Worm (Caenorhabditis elegans) whole organism, young adult: ENCODE data around the gene sedl-1.

Experiments used
- B0336.3 ChIP-seq: fragments of 200-800 bp; sonication (Bioruptor generic); IDR thresholded peaks from 2 replicates; pipeline ENCODE4 v1.3.6; 2022; ENCODE audit warnings: missing genetic modification characterization, missing compliant biosample characterization
- F10E7.11 ChIP-seq: sonication (generic microtip); optimal IDR thresholded peaks from 2 replicates; lab custom pipeline; 2017; ENCODE audit warnings: mild to moderate bottlenecking, missing genetic modification characterization, moderate library complexity, missing compliant biosample characterization
- F22D6.2 ChIP-seq: sonication (generic microtip); optimal IDR thresholded peaks from 2 replicates; lab custom pipeline; 2016; ENCODE audit warnings: mild to moderate bottlenecking, missing genetic modification characterization, missing compliant biosample characterization
- F33H1.4 ChIP-seq: fragments of 200-800 bp; sonication (Bioruptor generic); IDR thresholded peaks from 2 replicates; pipeline ENCODE4 v1.3.6; 2022; ENCODE audit warnings: missing genetic modification reagents, missing genetic modification characterization, missing compliant biosample characterization
- F37B4.10 ChIP-seq: fragments of 200-800 bp; sonication (Bioruptor generic); IDR thresholded peaks from 2 replicates; pipeline ENCODE4 v1.3.6; 2022; ENCODE audit warnings: missing genetic modification characterization, missing compliant biosample characterization
- F55B11.4 ChIP-seq: sonication (generic microtip); optimal IDR thresholded peaks from 2 replicates; lab custom pipeline; 2016; ENCODE audit warnings: missing compliant biosample characterization, missing genetic modification characterization, borderline replicate concordance; ENCODE audit not compliant: insufficient read depth
- F57C9.4 ChIP-seq: sonication (generic microtip); optimal IDR thresholded peaks from 2 replicates; lab custom pipeline; 2017; ENCODE audit warnings: mild to moderate bottlenecking, missing genetic modification characterization, missing compliant biosample characterization
- T07F8.4 ChIP-seq: sonication (generic microtip); optimal IDR thresholded peaks from 2 replicates; lab custom pipeline; 2016; ENCODE audit warnings: mild to moderate bottlenecking, missing genetic modification characterization, moderate library complexity, missing compliant biosample characterization
- Y53G8AR.9 ChIP-seq: fragments of 200-800 bp; sonication (Bioruptor generic); conservative IDR thresholded peaks from 2 replicates; pipeline ENCODE4 v1.3.6; 2022; ENCODE audit warnings: missing genetic modification reagents, missing genetic modification characterization, missing compliant biosample characterization
- Y56A3A.18 ChIP-seq: fragments of 200-800 bp; sonication (Bioruptor generic); IDR thresholded peaks from 2 replicates; pipeline ENCODE4 v1.3.6; 2022; ENCODE audit warnings: missing genetic modification reagents, missing genetic modification characterization, missing compliant biosample characterization
- Y67H2A.10 ChIP-seq: fragments of 200-800 bp; sonication (Bioruptor generic); conservative IDR thresholded peaks from 2 replicates; pipeline ENCODE4 v1.3.6; 2022; ENCODE audit warnings: missing genetic modification reagents, missing genetic modification characterization, missing compliant biosample characterization
- ZK185.1 ChIP-seq: sonication (generic microtip); optimal IDR thresholded peaks from 2 replicates; lab custom pipeline; 2016; ENCODE audit warnings: mild to moderate bottlenecking, missing genetic modification characterization, missing compliant biosample characterization; ENCODE audit not compliant: poor library complexity, severe bottlenecking
- akir-1 ChIP-seq: fragments of 200-800 bp; sonication (Bioruptor generic); optimal IDR thresholded peaks from 2 replicates; lab custom pipeline; 2018; ENCODE audit warnings: mild to moderate bottlenecking, missing genetic modification characterization, moderate library complexity, missing compliant biosample characterization
- athp-1 ChIP-seq: sonication (generic microtip); optimal IDR thresholded peaks from 2 replicates; lab custom pipeline; 2017; ENCODE audit warnings: mild to moderate bottlenecking, missing genetic modification characterization, missing compliant biosample characterization
- attf-5 ChIP-seq: fragments of 200-800 bp; sonication (Bioruptor generic); optimal IDR thresholded peaks from 2 replicates; lab custom pipeline; 2018; ENCODE audit warnings: mild to moderate bottlenecking, missing genetic modification characterization, missing compliant biosample characterization
- bed-1 ChIP-seq: fragments of 200-800 bp; sonication (Bioruptor generic); IDR thresholded peaks from 2 replicates; pipeline ENCODE4 v1.3.6; 2022; ENCODE audit warnings: missing genetic modification reagents, missing genetic modification characterization, missing compliant biosample characterization
- ceh-27 ChIP-seq: fragments of 200-800 bp; sonication (Bioruptor generic); optimal IDR thresholded peaks from 2 replicates; lab custom pipeline; 2018; ENCODE audit warnings: mild to moderate bottlenecking, missing genetic modification characterization, moderate library complexity, missing compliant biosample characterization
- ceh-40 ChIP-seq: fragments of 200-800 bp; sonication (Bioruptor generic); IDR thresholded peaks from 2 replicates; pipeline ENCODE4 v1.3.6; 2022; ENCODE audit warnings: missing genetic modification characterization, missing compliant biosample characterization
- chd-7 ChIP-seq: sonication (generic microtip); optimal IDR thresholded peaks from 2 replicates; lab custom pipeline; 2016; ENCODE audit warnings: mild to moderate bottlenecking, missing genetic modification characterization, moderate library complexity, missing compliant biosample characterization
- egl-44 ChIP-seq: fragments of 200-800 bp; sonication (Bioruptor generic); IDR thresholded peaks from 2 replicates; pipeline ENCODE4 v1.3.6; 2022; ENCODE audit warnings: missing genetic modification reagents, missing genetic modification characterization, missing compliant biosample characterization
- egrh-3 ChIP-seq: fragments of 200-800 bp; sonication (Bioruptor generic); IDR thresholded peaks from 2 replicates; pipeline ENCODE4 v1.3.6; 2022; ENCODE audit warnings: missing genetic modification reagents, missing genetic modification characterization, missing compliant biosample characterization
- ekl-4 ChIP-seq: fragments of 200-800 bp; sonication (Bioruptor generic); IDR thresholded peaks from 2 replicates; pipeline ENCODE4 v1.3.6; 2022; ENCODE audit warnings: missing genetic modification reagents, missing genetic modification characterization, missing compliant biosample characterization
- fkh-3 ChIP-seq: sonication (generic microtip); optimal IDR thresholded peaks from 2 replicates; lab custom pipeline; 2016; ENCODE audit warnings: mild to moderate bottlenecking, missing genetic modification characterization, missing compliant biosample characterization
- gei-17 ChIP-seq: fragments of 200-800 bp; sonication (Bioruptor generic); optimal IDR thresholded peaks from 2 replicates; lab custom pipeline; 2018; ENCODE audit warnings: mild to moderate bottlenecking, missing genetic modification characterization, missing compliant biosample characterization
- him-1 ChIP-seq: sonication (generic microtip); optimal IDR thresholded peaks from 2 replicates; lab custom pipeline; 2016; ENCODE audit warnings: missing genotype, missing genetic modification reagents, missing genetic modification characterization, missing compliant biosample characterization
- hlh-12 ChIP-seq: sonication (generic microtip); optimal IDR thresholded peaks from 2 replicates; lab custom pipeline; 2016; ENCODE audit warnings: missing genetic modification characterization, missing compliant biosample characterization
- hmg-1.2 ChIP-seq: fragments of 200-800 bp; sonication (Bioruptor generic); IDR thresholded peaks from 2 replicates; pipeline ENCODE4 v1.3.6; 2022; ENCODE audit warnings: missing genetic modification reagents, missing genetic modification characterization, missing compliant biosample characterization
- hmg-20 ChIP-seq: fragments of 200-800 bp; sonication (Bioruptor generic); IDR thresholded peaks from 2 replicates; pipeline ENCODE4 v1.3.6; 2022; ENCODE audit warnings: missing genetic modification reagents, missing genetic modification characterization, missing compliant biosample characterization
- let-607 ChIP-seq, 2 experiments: fragments of 200-800 bp in 1 of 2; sonication (Bioruptor generic) in 1 of 2; sonication (generic microtip) in 1 of 2; optimal IDR thresholded peaks; 2 replicates each; lab custom pipeline; 2016 to 2018; ENCODE audit warnings: mild to moderate bottlenecking in 2 of 2, missing compliant biosample characterization in 2 of 2, missing genetic modification characterization in 2 of 2, moderate library complexity in 2 of 2, missing genotype in 1 of 2
- lin-26 ChIP-seq: fragments of 200-800 bp; sonication (Bioruptor generic); IDR thresholded peaks from 2 replicates; pipeline ENCODE4 v1.3.6; 2022; ENCODE audit warnings: missing genetic modification reagents, missing genetic modification characterization, missing compliant biosample characterization
- lin-40 ChIP-seq: sonication (generic microtip); optimal IDR thresholded peaks from 2 replicates; lab custom pipeline; 2016; ENCODE audit warnings: missing genetic modification characterization, mild to moderate bottlenecking, missing compliant biosample characterization, missing genotype, missing genetic modification reagents
- lsl-1 ChIP-seq: fragments of 200-800 bp; sonication (Bioruptor generic); optimal IDR thresholded peaks from 2 replicates; lab custom pipeline; 2018; ENCODE audit warnings: mild to moderate bottlenecking, missing genetic modification characterization, moderate library complexity, missing compliant biosample characterization
- mes-4 ChIP-seq: sonication (generic microtip); optimal IDR thresholded peaks from 2 replicates; lab custom pipeline; 2016; ENCODE audit warnings: missing genotype, missing genetic modification characterization, missing compliant biosample characterization
- nfya-2 ChIP-seq: fragments of 200-800 bp; sonication (Bioruptor generic); IDR thresholded peaks from 2 replicates; pipeline ENCODE4 v1.3.6; 2022; ENCODE audit warnings: missing genetic modification reagents, missing genetic modification characterization, missing compliant biosample characterization
- nhr-27 ChIP-seq: fragments of 200-800 bp; sonication (Bioruptor generic); optimal IDR thresholded peaks from 2 replicates; lab custom pipeline; 2018; ENCODE audit warnings: mild to moderate bottlenecking, missing genetic modification characterization, moderate library complexity, missing compliant biosample characterization
- pbrm-1 ChIP-seq: fragments of 200-800 bp; sonication (Bioruptor generic); IDR thresholded peaks from 2 replicates; pipeline ENCODE4 v1.3.6; 2022; ENCODE audit warnings: missing genetic modification reagents, missing genetic modification characterization, missing compliant biosample characterization
- pha-4 ChIP-seq: fragments of 150-350 bp; sonication (generic microtip); optimal IDR thresholded peaks from 2 replicates; lab custom pipeline; 2014; ENCODE audit warnings: missing biosample characterization, missing genetic modification reagents, missing genetic modification characterization
- rcor-1 ChIP-seq: fragments of 200-800 bp; sonication (Bioruptor generic); IDR thresholded peaks from 2 replicates; pipeline ENCODE4 v1.3.6; 2022; ENCODE audit warnings: missing genetic modification reagents, missing genetic modification characterization, missing compliant biosample characterization
- repo-1 ChIP-seq: sonication (generic microtip); optimal IDR thresholded peaks from 2 replicates; lab custom pipeline; 2017; ENCODE audit warnings: mild to moderate bottlenecking, missing genetic modification characterization, missing compliant biosample characterization
- snpc-4 ChIP-seq, 5 experiments: fragments of 150-350 bp in 1 of 5; sonication (generic microtip) in 4 of 5; optimal IDR thresholded peaks; 2 replicates each; lab custom pipeline; 2014 to 2018; ENCODE audit warnings: missing genetic modification characterization in 5 of 5, missing biosample characterization in 3 of 5, antibody characterized with exemption in 2 of 5, mild to moderate bottlenecking in 2 of 5, missing compliant biosample characterization in 2 of 5, missing genotype in 2 of 5, moderate library complexity in 2 of 5, missing genetic modification reagents in 1 of 5
- tbp1 ChIP-seq: fragments of 200-800 bp; sonication (Bioruptor generic); optimal IDR thresholded peaks from 2 replicates; lab custom pipeline; 2018; ENCODE audit warnings: mild to moderate bottlenecking, missing genetic modification characterization, missing compliant biosample characterization
- tbx-9 ChIP-seq: sonication (generic microtip); optimal IDR thresholded peaks from 2 replicates; lab custom pipeline; 2016; ENCODE audit warnings: borderline replicate concordance, missing genetic modification characterization, inconsistent platforms, missing compliant biosample characterization
- tlf-1 ChIP-seq: fragments of 200-800 bp; sonication (Bioruptor generic); optimal IDR thresholded peaks from 2 replicates; lab custom pipeline; 2018; ENCODE audit warnings: mild to moderate bottlenecking, missing genetic modification characterization, missing compliant biosample characterization
- unc-130 ChIP-seq: sonication (generic microtip); optimal IDR thresholded peaks from 2 replicates; lab custom pipeline; 2016; ENCODE audit warnings: missing genetic modification reagents, missing genetic modification characterization, missing compliant biosample characterization
- ztf-26 ChIP-seq: sonication (generic microtip); optimal IDR thresholded peaks from 2 replicates; lab custom pipeline; 2017; ENCODE audit warnings: missing genetic modification characterization, missing compliant biosample characterization
- ztf-3 ChIP-seq: fragments of 200-800 bp; sonication (Bioruptor generic); optimal IDR thresholded peaks from 2 replicates; lab custom pipeline; 2018; ENCODE audit warnings: mild to moderate bottlenecking, missing genetic modification characterization, missing compliant biosample characterization
- ztf-6 ChIP-seq: fragments of 200-800 bp; sonication (Bioruptor generic); IDR thresholded peaks from 2 replicates; pipeline ENCODE4 v1.3.6; 2022; ENCODE audit warnings: missing genetic modification reagents, missing genetic modification characterization, missing compliant biosample characterization

The sedl-1 gene

DNA sequence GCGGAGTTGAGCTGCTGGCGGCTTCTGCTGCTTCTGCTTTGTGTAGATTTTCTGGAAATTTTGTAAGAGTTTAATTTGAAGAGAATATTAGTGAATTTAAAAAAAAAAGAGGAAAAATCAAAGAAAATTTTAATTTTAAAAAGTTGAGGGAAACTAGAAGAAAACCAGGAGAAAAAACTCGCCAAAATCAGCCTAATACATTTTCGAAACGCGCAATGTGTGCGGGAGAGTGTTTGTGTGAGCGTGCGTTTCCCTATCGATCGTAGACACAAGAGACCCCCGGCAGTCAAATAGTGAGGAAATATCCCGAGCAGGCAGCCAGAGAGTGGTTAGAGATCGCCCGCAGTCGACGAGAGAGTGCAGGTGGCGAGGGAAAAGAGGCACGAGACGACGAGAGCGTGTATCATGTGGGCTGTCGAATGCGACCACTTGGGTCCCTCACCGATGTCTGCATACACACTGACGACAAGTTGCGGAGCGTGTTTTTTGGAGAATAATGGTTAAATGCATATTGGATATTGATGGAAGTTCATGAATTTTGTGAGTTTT lies 6.6 kb upstream of the sedl-1 start, which contains the start of gene zfp-3 (continued):
- TF ChIP-seq lin-26 (GFP tag; lab: Robert Waterston, UW) (peak; percentile 59), him-1 (tag; lab: Kevin White, UChicago) (no peak), egl-44 (GFP tag; lab: Robert Waterston, UW) (peak; percentile 83), athp-1 (peak; percentile 92), Y67H2A.10 (GFP tag; lab: Robert Waterston, UW) (peak; percentile 87), ceh-27 (GFP tag; lab: Kevin White, UChicago) (peak; percentile 95), lsl-1 (GFP tag; lab: Kevin White, UChicago) (no peak), ZK185.1 (peak; percentile 87), tbp1 (GFP tag; lab: Kevin White, UChicago) (peak; percentile 67), F55B11.4 (tag; lab: Kevin White, UChicago) (no peak), F33H1.4 (GFP tag; lab: Robert Waterston, UW) (peak; percentile 56), hmg-1.2 (GFP tag; lab: Robert Waterston, UW) (peak; percentile 93), ekl-4 (GFP tag; lab: Robert Waterston, UW) (peak; percentile 92), pbrm-1 (peak; percentile 90), hlh-12 (no peak), lin-40 (tag; lab: Kevin White, UChicago) (peak; percentile 95), mes-4 (no peak), let-607 (tag; optimal IDR thresholded peaks at IDR 0.05; lab: Kevin White, UChicago) (peak in 1 of 2 experiments; percentile 64), attf-5 (GFP tag; lab: Kevin White, UChicago) (peak; percentile 96), B0336.3 (GFP tag; lab: Robert Waterston, UW) (peak; percentile 88), rcor-1 (GFP tag; lab: Robert Waterston, UW) (peak; percentile 55), egrh-3 (peak; percentile 47; the same call in 1 of the 2 replicates), ztf-26 (tag; lab: Kevin White, UChicago) (peak; percentile 91), ceh-40 (GFP tag; lab: Robert Waterston, UW) (no peak), chd-7 (tag; lab: Kevin White, UChicago) (peak; percentile 76), Y53G8AR.9 (GFP tag; lab: Robert Waterston, UW) (peak; percentile 77; the same call in 1 of the 2 replicates), bed-1 (no peak), nhr-27 (tag; lab: Kevin White, UChicago) (no peak), unc-130 (GFP tag; lab: Kevin White, UChicago) (no peak), ztf-3 (GFP tag; lab: Kevin White, UChicago) (no peak), Y56A3A.18 (GFP tag; lab: Robert Waterston, UW) (0 out of 2 replicates have a peak, but pooled peaks have one; percentile 50), akir-1 (peak; percentile 76), pha-4 (tag; lab: Kevin White, UChicago) (peak; percentile 84), F10E7.11 (tag; lab: Kevin White, UChicago) (no peak), snpc-4 (GFP tag; optimal IDR thresholded peaks at IDR 0.05; lab: Kevin White, UChicago) (peak; percentile 55), snpc-4 (tag; optimal IDR thresholded peaks at IDR 0.05; lab: Kevin White, UChicago) (peak; percentile 45 to 78 (median 68)), ztf-6 (GFP tag; lab: Robert Waterston, UW) (no peak), gei-17 (GFP tag; lab: Kevin White, UChicago) (peak; percentile 87), fkh-3 (tag; lab: Kevin White, UChicago) (no peak), nfya-2 (no peak), T07F8.4 (tag; lab: Kevin White, UChicago) (peak; percentile 18), hmg-20 (GFP tag; lab: Robert Waterston, UW) (peak; percentile 53; the same call in 1 of the 2 replicates), tlf-1 (GFP tag; lab: Kevin White, UChicago) (peak; percentile 56), F57C9.4 (tag; lab: Kevin White, UChicago) (no peak), F22D6.2 (tag; lab: Kevin White, UChicago) (peak; percentile 20), repo-1 (peak; percentile 70), F37B4.10 (GFP tag; lab: Robert Waterston, UW) (no peak), tbx-9 (tag; lab: Kevin White, UChicago) (no peak)
